Worm (Caenorhabditis elegans) whole organism, L4 larva: ENCODE results near the gene ZC204.6.
"Not testable (repeated sequence)": the region's sequence is repeated elsewhere in the genome, so short reads cannot be mapped to it uniquely, and the experiment has no call there.

Experiments
- F44E2.7 ChIP-seq: fragments of 200-800 bp; sonication (Bioruptor generic); IDR thresholded peaks from 2 replicates; pipeline ENCODE4 v2.1.2; 2022; ENCODE audit warnings: missing genetic modification characterization, missing compliant biosample characterization
- F49E8.2 ChIP-seq: sonication (generic microtip); optimal IDR thresholded peaks from 2 replicates; lab custom pipeline; 2016; ENCODE audit warnings: missing compliant biosample characterization, mild to moderate bottlenecking, missing genetic modification characterization, borderline replicate concordance
- R02D3.7 ChIP-seq: fragments of 150-350 bp; sonication (generic microtip); optimal IDR thresholded peaks from 3 replicates; lab custom pipeline; 2014; ENCODE audit warnings: missing biosample characterization, missing genetic modification characterization
- Y105C5A.15 ChIP-seq: fragments of 200-800 bp; sonication (Bioruptor generic); IDR thresholded peaks from 2 replicates; pipeline ENCODE4 v1.3.6; 2022; ENCODE audit warnings: missing genetic modification characterization, missing compliant biosample characterization
- Y48G9A.11 ChIP-seq: fragments of 200-800 bp; sonication (Bioruptor generic); IDR thresholded peaks from 2 replicates; pipeline ENCODE4 v1.3.6; 2022; ENCODE audit warnings: missing genetic modification reagents, missing genetic modification characterization, missing compliant biosample characterization
- ZK337.2 ChIP-seq: fragments of 200-800 bp; sonication (Bioruptor generic); IDR thresholded peaks from 2 replicates; pipeline ENCODE4 v1.3.6; 2022; ENCODE audit warnings: missing genetic modification reagents, missing genetic modification characterization, missing compliant biosample characterization
- ZK546.5 ChIP-seq, 2 experiments: sonication (generic microtip); optimal IDR thresholded peaks; 2 replicates each; lab custom pipeline; 2017; ENCODE audit warnings: missing biosample characterization in 2 of 2, missing genetic modification characterization in 2 of 2
- attf-4 ChIP-seq: sonication (generic microtip); optimal IDR thresholded peaks from 3 replicates; lab custom pipeline; 2017; ENCODE audit warnings: missing biosample characterization, missing genetic modification characterization
- ceh-28 ChIP-seq: fragments of 150-350 bp; optimal IDR thresholded peaks from 2 replicates; lab custom pipeline; 2014; ENCODE audit warnings: missing biosample characterization, missing genetic modification reagents, missing genetic modification characterization
- ceh-32 ChIP-seq: sonication (generic microtip); optimal IDR thresholded peaks from 2 replicates; lab custom pipeline; 2016; ENCODE audit warnings: mild to moderate bottlenecking, missing genetic modification characterization, missing compliant biosample characterization; ENCODE audit not compliant: poor library complexity
- ceh-62 ChIP-seq: sonication (generic microtip); optimal IDR thresholded peaks from 2 replicates; lab custom pipeline; 2017; ENCODE audit warnings: missing biosample characterization, missing genetic modification characterization
- cey-2 ChIP-seq: sonication (generic microtip); optimal IDR thresholded peaks from 3 replicates; lab custom pipeline; 2017; ENCODE audit warnings: missing genetic modification characterization, mild to moderate bottlenecking, missing compliant biosample characterization, antibody characterized with exemption, borderline replicate concordance; ENCODE audit not compliant: insufficient read depth
- dpl-1 ChIP-seq: fragments of 150-350 bp; optimal IDR thresholded peaks from 2 replicates; lab custom pipeline; 2014; ENCODE audit warnings: missing biosample characterization, missing genetic modification reagents, missing genetic modification characterization
- fkh-10 ChIP-seq: fragments of 150-350 bp; optimal IDR thresholded peaks from 2 replicates; lab custom pipeline; 2014; ENCODE audit warnings: missing biosample characterization, missing genetic modification reagents, missing genetic modification characterization
- fos-1 ChIP-seq: fragments of 150-350 bp; optimal IDR thresholded peaks from 2 replicates; lab custom pipeline; 2014; ENCODE audit warnings: missing biosample characterization, missing genetic modification characterization
- gei-8 ChIP-seq: fragments of 200-800 bp; sonication (Bioruptor generic); optimal IDR thresholded peaks from 2 replicates; lab custom pipeline; 2018; ENCODE audit warnings: mild to moderate bottlenecking, missing genetic modification characterization, missing compliant biosample characterization
- hif-1 ChIP-seq, 2 experiments: sonication (generic microtip); optimal IDR thresholded peaks; 2 replicates each; lab custom pipeline; 2016 to 2017; ENCODE audit warnings: missing compliant biosample characterization in 2 of 2, missing genetic modification characterization in 2 of 2, missing genetic modification reagents in 2 of 2, missing genotype in 2 of 2, mild to moderate bottlenecking in 1 of 2
- hmg-1.1 ChIP-seq: fragments of 200-800 bp; sonication (Bioruptor generic); IDR thresholded peaks from 2 replicates; pipeline ENCODE4 v1.3.6; 2022; ENCODE audit warnings: missing genetic modification reagents, missing genetic modification characterization, missing compliant biosample characterization
- lin-1 ChIP-seq: fragments of 200-800 bp; sonication (Bioruptor generic); IDR thresholded peaks from 2 replicates; pipeline ENCODE4 v1.3.6; 2022; ENCODE audit warnings: missing genetic modification reagents, missing genetic modification characterization, missing compliant biosample characterization
- lin-13 ChIP-seq: fragments of 150-350 bp; optimal IDR thresholded peaks from 2 replicates; lab custom pipeline; 2014; ENCODE audit warnings: missing biosample characterization, missing genetic modification reagents, missing genetic modification characterization
- lin-39 ChIP-seq: fragments of 150-350 bp; optimal IDR thresholded peaks from 2 replicates; lab custom pipeline; 2014; ENCODE audit warnings: missing biosample characterization, missing genetic modification reagents, missing genetic modification characterization
- lsy-2 ChIP-seq, 2 experiments: fragments of 150-350 bp in 1 of 2; sonication (generic microtip) in 1 of 2; optimal IDR thresholded peaks; 2 replicates each; lab custom pipeline; 2014 to 2017; ENCODE audit warnings: missing biosample characterization in 2 of 2, missing genetic modification characterization in 2 of 2
- mes-2 ChIP-seq: sonication (generic microtip); optimal IDR thresholded peaks from 2 replicates; lab custom pipeline; 2016; ENCODE audit warnings: missing genotype, mild to moderate bottlenecking, missing genetic modification characterization, missing compliant biosample characterization; ENCODE audit not compliant: poor library complexity, severe bottlenecking
- mxl-3 ChIP-seq: fragments of 200-800 bp; sonication (Bioruptor generic); optimal IDR thresholded peaks from 2 replicates; lab custom pipeline; 2018; ENCODE audit warnings: mild to moderate bottlenecking, missing genetic modification characterization, missing compliant biosample characterization
- nhr-10 ChIP-seq: fragments of 150-350 bp; optimal IDR thresholded peaks from 2 replicates; lab custom pipeline; 2014; ENCODE audit warnings: missing biosample characterization, missing genetic modification characterization
- nhr-102 ChIP-seq: sonication (generic microtip); optimal IDR thresholded peaks from 2 replicates; lab custom pipeline; 2016; ENCODE audit warnings: mild to moderate bottlenecking, missing genetic modification characterization, moderate library complexity, missing compliant biosample characterization
- nhr-11 ChIP-seq: fragments of 150-350 bp; optimal IDR thresholded peaks from 2 replicates; lab custom pipeline; 2014; ENCODE audit warnings: missing biosample characterization, missing genetic modification characterization
- nhr-237 ChIP-seq: sonication (generic microtip); optimal IDR thresholded peaks from 2 replicates; lab custom pipeline; 2017; ENCODE audit warnings: missing biosample characterization, missing genetic modification characterization
- nhr-41 ChIP-seq: fragments of 200-800 bp; sonication (Bioruptor generic); IDR thresholded peaks from 2 replicates; pipeline ENCODE4 v1.3.6; 2022; ENCODE audit warnings: missing genetic modification reagents, missing genetic modification characterization, missing compliant biosample characterization
- nhr-42 ChIP-seq: fragments of 200-800 bp; sonication (Bioruptor generic); IDR thresholded peaks from 2 replicates; pipeline ENCODE4 v1.3.6; 2022; ENCODE audit warnings: missing genetic modification characterization, missing compliant biosample characterization
- nhr-48 ChIP-seq: sonication (generic microtip); optimal IDR thresholded peaks from 2 replicates; lab custom pipeline; 2016; ENCODE audit warnings: mild to moderate bottlenecking, missing genetic modification characterization, missing compliant biosample characterization
- nhr-6 ChIP-seq: fragments of 150-350 bp; optimal IDR thresholded peaks from 2 replicates; lab custom pipeline; 2014; ENCODE audit warnings: missing biosample characterization, missing genetic modification characterization
- set-16 ChIP-seq: fragments of 200-800 bp; sonication (Bioruptor generic); IDR thresholded peaks from 2 replicates; pipeline ENCODE4 v1.3.6; 2022; ENCODE audit warnings: missing genetic modification reagents, missing genetic modification characterization, missing compliant biosample characterization
- unc-130 ChIP-seq: sonication (generic microtip); optimal IDR thresholded peaks from 2 replicates; lab custom pipeline; 2016; ENCODE audit warnings: missing genetic modification reagents, missing genetic modification characterization, missing compliant biosample characterization
- vab-7 ChIP-seq: fragments of 200-800 bp; sonication (Bioruptor generic); IDR thresholded peaks from 2 replicates; pipeline ENCODE4 v1.3.6; 2022; ENCODE audit warnings: missing genetic modification reagents, missing genetic modification characterization, missing compliant biosample characterization
- zfp-2 ChIP-seq: sonication (generic microtip); optimal IDR thresholded peaks from 2 replicates; lab custom pipeline; 2016; ENCODE audit warnings: mild to moderate bottlenecking, missing genetic modification characterization, missing compliant biosample characterization
- zfp-3 ChIP-seq: fragments of 200-800 bp; sonication (Bioruptor generic); conservative IDR thresholded peaks from 2 replicates; pipeline ENCODE4 v1.3.6; 2022; ENCODE audit warnings: missing genetic modification reagents, missing genetic modification characterization, missing compliant biosample characterization
- ztf-7 ChIP-seq: fragments of 150-350 bp; optimal IDR thresholded peaks from 2 replicates; lab custom pipeline; 2014; ENCODE audit warnings: missing biosample characterization, missing genetic modification characterization

Gene ZC204.6

DNA sequence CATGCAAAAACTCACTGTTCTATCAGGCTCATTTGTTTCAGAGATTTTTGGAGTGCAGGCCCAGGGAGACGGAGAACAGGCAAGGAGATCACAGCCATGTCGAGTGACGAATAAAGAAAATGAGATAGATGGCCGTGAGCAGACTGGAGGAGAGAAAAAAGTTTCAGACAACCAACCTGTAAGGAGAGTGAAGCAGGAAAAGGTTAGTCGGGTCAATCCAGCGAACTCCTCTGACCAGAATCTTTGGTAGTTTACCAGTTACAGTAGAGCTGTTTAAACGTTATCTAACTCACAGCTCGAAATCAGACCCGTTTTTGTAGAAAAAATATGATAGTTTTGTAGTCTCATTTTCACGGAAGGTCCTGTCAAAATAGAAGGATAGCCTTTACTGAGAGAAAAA, 4.1 kb upstream of the ZC204.6 start, which contains the start of gene fbxb-21:
fbxb-21 (minus strand) TSS at position 101 of the 400 bp plus-strand sequence.
- TF ChIP-seq fkh-10 (GFP tag; lab: Kevin White, UChicago) (no peak), set-16 (GFP tag; lab: Robert Waterston, UW) (no peak), gei-8 (GFP tag; lab: Kevin White, UChicago) (no peak), F49E8.2 (tag; lab: Kevin White, UChicago) (no peak), mxl-3 (no peak), hmg-1.1 (GFP tag; lab: Robert Waterston, UW) (no peak), nhr-11 (tag; lab: Kevin White, UChicago) (no peak), lsy-2 (tag; optimal IDR thresholded peaks at IDR 0.05; lab: Kevin White, UChicago) (no peak), dpl-1 (GFP tag; lab: Kevin White, UChicago) (no peak), lin-1 (GFP tag; lab: Robert Waterston, UW) (no peak), attf-4 (tag; lab: Kevin White, UChicago) (no peak), ztf-7 (tag; lab: Kevin White, UChicago) (no peak), hif-1 (tag; optimal IDR thresholded peaks at IDR 0.05; lab: Kevin White, UChicago) (no peak), ceh-32 (tag; lab: Kevin White, UChicago) (no peak), nhr-41 (GFP tag; lab: Robert Waterston, UW) (no peak), unc-130 (GFP tag; lab: Kevin White, UChicago) (no peak), nhr-102 (tag; lab: Kevin White, UChicago) (no peak)
- TF ChIP-seq, all 104 proteins: peak for 0

DNA sequence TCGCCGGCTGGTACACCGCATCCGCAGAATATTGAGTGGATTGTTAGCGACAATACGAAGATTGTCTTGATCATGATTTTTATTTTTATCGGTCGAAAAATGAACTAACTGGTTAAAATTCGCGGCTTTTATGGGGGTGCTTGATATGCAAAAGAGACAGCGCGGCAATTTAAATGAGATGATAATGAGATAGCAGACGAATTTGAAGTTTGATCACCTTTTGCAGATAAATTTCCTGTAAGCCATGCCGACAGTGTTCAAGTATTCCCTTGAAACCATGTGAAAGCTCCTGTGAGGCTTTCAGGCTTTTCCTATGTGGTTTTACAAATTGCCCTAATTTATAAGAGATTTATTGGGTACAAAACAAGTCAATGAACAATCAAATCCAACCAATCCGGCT, 1.6 kb upstream of the ZC204.6 start, which contains the start of gene ZC204.17:
ZC204.17 (minus strand) TSS at position 101 of the 400 bp plus-strand sequence.
- no peak for TF ChIP-seq Y48G9A.11 (GFP tag; lab: Robert Waterston, UW)
- no peak for TF ChIP-seq ceh-28 (tag; lab: Kevin White, UChicago)
- TF ChIP-seq lin-13 = no peak
- no peak for TF ChIP-seq ceh-62 (tag; lab: Kevin White, UChicago)
- TF ChIP-seq gei-8 (GFP tag; lab: Kevin White, UChicago) = no peak
- no peak for TF ChIP-seq mes-2 (tag; lab: Kevin White, UChicago)
- no peak for TF ChIP-seq nhr-237
- TF ChIP-seq lin-39 (tag; lab: Kevin White, UChicago) = no peak
- TF ChIP-seq nhr-48 = no peak
- TF ChIP-seq zfp-3 (GFP tag; lab: Robert Waterston, UW) = no peak
- no peak for TF ChIP-seq vab-7 (GFP tag; lab: Robert Waterston, UW)
- TF ChIP-seq zfp-2 (tag; lab: Kevin White, UChicago) = no peak
- no peak for TF ChIP-seq nhr-42 (GFP tag; lab: Robert Waterston, UW)
- TF ChIP-seq nhr-10 = no peak
- no peak for TF ChIP-seq ZK337.2 (GFP tag; lab: Robert Waterston, UW)
- no peak for TF ChIP-seq cey-2 (tag; lab: Kevin White, UChicago)

DNA sequence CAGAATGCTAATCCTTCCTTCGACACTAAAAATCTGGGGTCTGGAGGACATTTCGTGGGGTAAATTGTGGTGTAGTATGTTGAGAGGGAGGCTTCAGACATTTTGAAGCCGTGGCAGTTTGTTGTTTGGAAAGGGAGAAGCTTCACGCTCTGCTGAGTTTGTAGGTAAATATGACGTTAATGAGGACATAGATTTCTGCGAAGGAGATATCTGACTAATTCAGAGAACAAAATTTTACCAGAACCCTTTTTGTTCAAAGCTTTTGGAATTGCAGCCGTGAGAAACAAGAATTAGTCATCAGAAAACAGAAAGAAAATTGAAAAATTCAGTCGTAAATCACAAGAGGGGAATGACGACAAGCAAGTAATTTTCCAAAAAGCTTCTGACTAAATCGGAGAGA, 4.1 kb downstream of the ZC204.6 start, which contains the start of gene srh-72:
srh-72 (minus strand) TSS at position 101 of the 400 bp plus-strand sequence.
- TF ChIP-seq F44E2.7 (GFP tag; lab: Robert Waterston, UW) (no peak), R02D3.7 (tag; lab: Kevin White, UChicago) (no peak), Y105C5A.15 (GFP tag; lab: Robert Waterston, UW) (no peak)

- not testable (repeated sequence) for TF ChIP-seq ZK546.5 (tag; optimal IDR thresholded peaks at IDR 0.05; lab: Kevin White, UChicago); fos-1; nhr-6
Observed at ce11 chrII:1636392-1636791, 8.2 kb downstream of the ZC204.6 start, which contains the start of gene srg-20. srg-20 (plus strand) TSS chrII:1636692.
